Fruit fly (Drosophila melanogaster) whole organism, embryonic: ENCODE results near the gene CG6800.
A peak's percentile ranks its signal among the peaks of the same experiment; 100 is the strongest.

ENCODE experiments used
- Adf1 ChIP-seq: fragments of 200-800 bp; sonication (Bioruptor generic); IDR thresholded peaks from 2 replicates; pipeline ENCODE4 v1.3.6; 2022; ENCODE audit warnings: missing biosample characterization, missing genetic modification characterization
- Bgb ChIP-seq: fragments of 200-800 bp; sonication (Bioruptor generic); IDR thresholded peaks from 2 replicates; pipeline ENCODE4 v1.3.6; 2022; ENCODE audit warnings: missing biosample characterization, missing genetic modification characterization; ENCODE audit not compliant: partially characterized antibody
- CG10321 ChIP-seq: fragments of 200-800 bp; sonication (Bioruptor generic); IDR thresholded peaks from 2 replicates; pipeline ENCODE4 v1.3.6; 2022; ENCODE audit warnings: missing biosample characterization, missing genetic modification characterization
- CG12659 ChIP-seq: fragments of 200-800 bp; sonication (Bioruptor generic); optimal IDR thresholded peaks from 3 replicates; lab custom pipeline; 2017; ENCODE audit warnings: mild to moderate bottlenecking, missing biosample characterization, missing genetic modification reagents, missing genetic modification characterization
- CG13296 ChIP-seq: fragments of 200-800 bp; sonication (Bioruptor generic); optimal IDR thresholded peaks from 3 replicates; lab custom pipeline; 2018; ENCODE audit warnings: missing biosample characterization, mild to moderate bottlenecking, missing genetic modification characterization
- CG15514 ChIP-seq: fragments of 200-800 bp; sonication (Bioruptor generic); optimal IDR thresholded peaks from 3 replicates; lab custom pipeline; 2017; ENCODE audit warnings: missing biosample characterization, missing genetic modification characterization, mild to moderate bottlenecking, moderate library complexity, missing genetic modification reagents
- CG1832 ChIP-seq: fragments of 200-800 bp; sonication (Bioruptor generic); optimal IDR thresholded peaks from 2 replicates; lab custom pipeline; 2017; ENCODE audit warnings: missing biosample characterization, mild to moderate bottlenecking, missing genetic modification characterization, inconsistent platforms
- CG18599 ChIP-seq: fragments of 200-800 bp; sonication (Bioruptor generic); optimal IDR thresholded peaks from 3 replicates; lab custom pipeline; 2017; ENCODE audit warnings: missing biosample characterization, missing genetic modification characterization, mild to moderate bottlenecking, moderate library complexity, missing genetic modification reagents
- CG2120 ChIP-seq: fragments of 200-800 bp; sonication (Bioruptor generic); optimal IDR thresholded peaks from 3 replicates; lab custom pipeline; 2016; ENCODE audit warnings: missing biosample characterization, missing genetic modification characterization
- CG2678 ChIP-seq: fragments of 200-800 bp; sonication (Bioruptor generic); optimal IDR thresholded peaks from 3 replicates; lab custom pipeline; 2019; ENCODE audit warnings: missing biosample characterization, mild to moderate bottlenecking, missing genetic modification characterization, moderate library complexity
- CG2712 ChIP-seq: fragments of 200-800 bp; optimal IDR thresholded peaks from 3 replicates; lab custom pipeline; 2019; ENCODE audit warnings: missing biosample characterization, mild to moderate bottlenecking, missing genetic modification characterization, moderate library complexity
- CG2875 ChIP-seq: fragments of 200-800 bp; sonication (Bioruptor generic); optimal IDR thresholded peaks from 2 replicates; lab custom pipeline; 2017; ENCODE audit warnings: missing biosample characterization, mild to moderate bottlenecking, missing genetic modification characterization, missing genetic modification reagents
- CG30403 ChIP-seq: fragments of 200-800 bp; sonication (Bioruptor generic); optimal IDR thresholded peaks from 3 replicates; lab custom pipeline; 2016; ENCODE audit warnings: missing biosample characterization, missing genetic modification characterization
- CG31388 ChIP-seq: fragments of 200-800 bp; sonication (Bioruptor generic); optimal IDR thresholded peaks from 2 replicates; lab custom pipeline; 2016; ENCODE audit warnings: missing biosample characterization, missing genetic modification characterization
- CG42726 ChIP-seq: fragments of 200-800 bp; sonication (Bioruptor generic); IDR thresholded peaks from 2 replicates; pipeline ENCODE4 v1.3.6; 2022; ENCODE audit warnings: missing biosample characterization, missing genetic modification characterization; ENCODE audit not compliant: partially characterized antibody
- CG7372 ChIP-seq: fragments of 200-800 bp; sonication (Bioruptor generic); IDR thresholded peaks from 2 replicates; pipeline ENCODE4 v1.3.6; 2022; ENCODE audit warnings: missing biosample characterization, missing genetic modification characterization
- CG7839 ChIP-seq: fragments of 200-800 bp; sonication (Bioruptor generic); optimal IDR thresholded peaks from 3 replicates; lab custom pipeline; 2018; ENCODE audit warnings: missing biosample characterization, mild to moderate bottlenecking, missing genetic modification characterization, moderate library complexity
- ERR ChIP-seq: fragments of 200-800 bp; sonication (Bioruptor generic); optimal IDR thresholded peaks from 2 replicates; lab custom pipeline; 2016; ENCODE audit warnings: missing biosample characterization, missing genetic modification characterization
- Fer3 ChIP-seq: fragments of 200-800 bp; sonication (Bioruptor generic); optimal IDR thresholded peaks from 2 replicates; lab custom pipeline; 2018; ENCODE audit warnings: missing biosample characterization, mild to moderate bottlenecking, missing genetic modification characterization, moderate library complexity
- H2.0 ChIP-seq: fragments of 200-800 bp; sonication (Bioruptor generic); IDR thresholded peaks from 2 replicates; pipeline ENCODE4 v1.3.6; 2022; ENCODE audit warnings: missing biosample characterization, missing genetic modification characterization
- HLH3B ChIP-seq: fragments of 200-800 bp; sonication (Bioruptor generic); IDR thresholded peaks from 2 replicates; pipeline ENCODE4 v1.3.6; 2022; ENCODE audit warnings: missing biosample characterization, missing genetic modification characterization
- HLH54F ChIP-seq: fragments of 200-800 bp; sonication (Bioruptor generic); optimal IDR thresholded peaks from 3 replicates; lab custom pipeline; 2016; ENCODE audit warnings: missing biosample characterization, missing genetic modification characterization
- Hand ChIP-seq: fragments of 200-800 bp; sonication (Bioruptor generic); optimal IDR thresholded peaks from 2 replicates; lab custom pipeline; 2017; ENCODE audit warnings: mild to moderate bottlenecking, missing biosample characterization, missing genetic modification reagents, missing genetic modification characterization
- Hr51 ChIP-seq, 2 experiments: fragments of 200-800 bp; sonication (Bioruptor generic); optimal IDR thresholded peaks; 2 replicates in 1 of 2; 3 replicates in 1 of 2; lab custom pipeline; 2016 to 2018; ENCODE audit warnings: missing biosample characterization in 2 of 2, missing genetic modification characterization in 2 of 2, mild to moderate bottlenecking in 1 of 2, moderate library complexity in 1 of 2
- Hsf ChIP-seq: fragments of 200-800 bp; sonication (Bioruptor generic); optimal IDR thresholded peaks from 3 replicates; lab custom pipeline; 2016; ENCODE audit warnings: missing biosample characterization, missing genetic modification characterization
- Med ChIP-seq: fragments of 200-800 bp; sonication (Bioruptor generic); peaks from one replicate; lab custom pipeline; 2016; ENCODE audit warnings: missing biosample characterization, missing genetic modification characterization, mild to moderate bottlenecking, inconsistent platforms, moderate library complexity
- Nf-YC ChIP-seq: fragments of 200-800 bp; optimal IDR thresholded peaks from 3 replicates; lab custom pipeline; 2019; ENCODE audit warnings: missing biosample characterization, mild to moderate bottlenecking, missing genetic modification characterization, moderate library complexity
- NfI ChIP-seq: fragments of 200-800 bp; sonication (Bioruptor generic); optimal IDR thresholded peaks from 3 replicates; lab custom pipeline; 2018; ENCODE audit warnings: missing biosample characterization, mild to moderate bottlenecking, missing genetic modification characterization, moderate library complexity
- Ptx1 ChIP-seq: fragments of 200-800 bp; sonication (Bioruptor generic); IDR thresholded peaks from 2 replicates; pipeline ENCODE4 v1.3.6; 2022; ENCODE audit warnings: missing biosample characterization, missing genetic modification characterization
- Rfx ChIP-seq: fragments of 200-800 bp; sonication (Bioruptor generic); IDR thresholded peaks from 2 replicates; pipeline ENCODE4 v1.3.6; 2022; ENCODE audit warnings: missing biosample characterization, missing genetic modification characterization
- Six4 ChIP-seq: fragments of 200-800 bp; sonication (Bioruptor generic); optimal IDR thresholded peaks from 2 replicates; lab custom pipeline; 2016; ENCODE audit warnings: missing biosample characterization, missing genetic modification characterization
- Trl ChIP-seq, 3 experiments: fragments of >200 bp in 2 of 3; fragments of 200-800 bp in 1 of 3; sonication (Bioruptor generic) in 1 of 3; optimal IDR thresholded peaks; 2 replicates in 1 of 3; 3 replicates in 2 of 3; lab custom pipeline; 2016 to 2017; ENCODE audit warnings: missing biosample characterization in 1 of 3, missing genetic modification characterization in 1 of 3
- amos ChIP-seq: fragments of 200-800 bp; sonication (Bioruptor generic); IDR thresholded peaks from 2 replicates; pipeline ENCODE4 v1.3.6; 2022; ENCODE audit warnings: missing biosample characterization, missing genetic modification characterization; ENCODE audit not compliant: partially characterized antibody
- caup ChIP-seq: fragments of 200-800 bp; sonication (Bioruptor generic); optimal IDR thresholded peaks from 3 replicates; lab custom pipeline; 2017; ENCODE audit warnings: missing biosample characterization, mild to moderate bottlenecking, missing genetic modification characterization, moderate library complexity; ENCODE audit not compliant: severe bottlenecking
- chinmo ChIP-seq: fragments of 200-800 bp; sonication (Bioruptor generic); IDR thresholded peaks from 4 replicates; pipeline ENCODE4 v1.3.6; 2022; ENCODE audit warnings: missing biosample characterization, missing genetic modification characterization; ENCODE audit not compliant: partially characterized antibody
- dysf ChIP-seq: fragments of 200-800 bp; sonication (Bioruptor generic); IDR thresholded peaks from 3 replicates; pipeline ENCODE4 v1.3.6; 2022; ENCODE audit warnings: missing biosample characterization, missing genetic modification characterization
- gem ChIP-seq: fragments of 200-800 bp; sonication (Bioruptor generic); optimal IDR thresholded peaks from 2 replicates; lab custom pipeline; 2019; ENCODE audit warnings: missing biosample characterization, mild to moderate bottlenecking, missing genetic modification characterization, moderate library complexity
- hb ChIP-seq: fragments of 200-800 bp; sonication (Bioruptor generic); IDR thresholded peaks from 3 replicates; pipeline ENCODE4 v1.3.6; 2022; ENCODE audit warnings: missing biosample characterization, missing genetic modification characterization; ENCODE audit not compliant: partially characterized antibody
- pan ChIP-seq, 4 experiments: fragments of >200 bp in 3 of 4; fragments of 200-800 bp in 1 of 4; sonication (Bioruptor generic) in 1 of 4; optimal IDR thresholded peaks in 3 of 4; IDR thresholded peaks in 1 of 4; 2 replicates each; pipeline versions ENCODE4 v1.3.6 to Lab custom; 2017 to 2022; ENCODE audit warnings: missing biosample characterization in 2 of 4, missing genetic modification characterization in 2 of 4, mixed read lengths in 1 of 4
- prd ChIP-seq, 3 experiments: fragments of >200 bp in 2 of 3; fragments of 200-800 bp in 1 of 3; sonication (Bioruptor generic) in 1 of 3; optimal IDR thresholded peaks in 2 of 3; IDR thresholded peaks in 1 of 3; 2 replicates in 2 of 3; 3 replicates in 1 of 3; pipeline versions ENCODE4 v1.3.6 to Lab custom; 2017 to 2022; ENCODE audit warnings: missing biosample characterization in 1 of 3, missing genetic modification characterization in 1 of 3
- row ChIP-seq: fragments of 200-800 bp; sonication (Bioruptor generic); IDR thresholded peaks from 3 replicates; pipeline ENCODE4 v1.3.6; 2022; ENCODE audit warnings: missing biosample characterization, missing genetic modification characterization
- sd ChIP-seq: fragments of 200-800 bp; sonication (Bioruptor generic); optimal IDR thresholded peaks from 3 replicates; lab custom pipeline; 2018; ENCODE audit warnings: missing biosample characterization, mild to moderate bottlenecking, missing genetic modification characterization, moderate library complexity
- slbo ChIP-seq: fragments of 200-800 bp; sonication (Bioruptor generic); IDR thresholded peaks from 2 replicates; pipeline ENCODE4 v1.3.6; 2022; ENCODE audit warnings: missing biosample characterization, missing genetic modification characterization
- tio ChIP-seq: fragments of 200-800 bp; sonication (Bioruptor generic); optimal IDR thresholded peaks from 2 replicates; lab custom pipeline; 2017; ENCODE audit warnings: missing biosample characterization, missing genetic modification characterization, inconsistent platforms
- tll ChIP-seq, 2 experiments: fragments of 200-800 bp in 1 of 2; fragments of >200 bp in 1 of 2; sonication (Bioruptor generic) in 1 of 2; optimal IDR thresholded peaks; 2 replicates each; lab custom pipeline; 2017 to 2019; ENCODE audit warnings: missing biosample characterization in 2 of 2, missing genetic modification characterization in 2 of 2, mild to moderate bottlenecking in 1 of 2, moderate library complexity in 1 of 2

CG6800 gene

dm6 chr3R:21808622-21809347 is 32.8 kb downstream of the CG6800 start (continued):
- TF ChIP-seq slbo (GFP tag; lab: Robert Waterston, UW) (no peak), CG2120 (GFP tag; lab: Kevin White, UChicago) (peak; percentile 50), sd (peak; percentile 59), Rfx (GFP tag; lab: Robert Waterston, UW) (0 out of 2 replicates have a peak, but pooled peaks have one; percentile 16), CG7372 (GFP tag; lab: Robert Waterston, UW) (0 out of 2 replicates have a peak, but pooled peaks have one; percentile 18), pan (optimal IDR thresholded peaks at IDR 0.05; lab: Kevin White, UChicago) (no peak), pan (GFP tag; optimal IDR thresholded peaks at IDR 0.05 in 1 of 2, IDR thresholded peaks at IDR 0.05 in 1 of 2) (peak in 1 of 2 experiments; percentile 24), tio (GFP tag; lab: Kevin White, UChicago) (peak; percentile 11), caup (GFP tag; lab: Kevin White, UChicago) (no peak), Bgb (GFP tag; lab: Robert Waterston, UW) (peak; percentile 36; the same call in 1 of the 2 replicates), amos (GFP tag; lab: Robert Waterston, UW) (no peak), CG2712 (peak; percentile 24), CG7839 (tag; lab: Kevin White, UChicago) (peak; percentile 33), gem (peak; percentile 48), CG2875 (GFP tag; lab: Kevin White, UChicago) (no peak), H2.0 (no peak), CG1832 (GFP tag; lab: Kevin White, UChicago) (peak; percentile 64), CG15514 (GFP tag; lab: Kevin White, UChicago) (peak; percentile 10), Med (GFP tag; lab: Kevin White, UChicago) (peak; percentile 57), dysf (GFP tag; lab: Robert Waterston, UW) (0 out of 3 replicates have a peak, but pooled peaks have one; percentile 26), Six4 (GFP tag; lab: Kevin White, UChicago) (no peak), NfI (GFP tag; lab: Kevin White, UChicago) (no peak), CG30403 (GFP tag; lab: Kevin White, UChicago) (peak; percentile 30), Ptx1 (GFP tag; lab: Robert Waterston, UW) (0 out of 2 replicates have a peak, but pooled peaks have one; percentile 8), prd (optimal IDR thresholded peaks at IDR 0.05; lab: Kevin White, UChicago) (no peak), prd (GFP tag; IDR thresholded peaks at IDR 0.05; lab: Robert Waterston, UW) (no peak), CG10321 (peak; percentile 87), CG12659 (peak; percentile 4), hb (GFP tag; lab: Robert Waterston, UW) (no peak), CG18599 (peak; percentile 70), CG42726 (no peak), HLH3B (GFP tag; lab: Robert Waterston, UW) (no peak), Fer3 (tag; lab: Kevin White, UChicago) (peak; percentile 4), Hand (peak; percentile 31), Trl (optimal IDR thresholded peaks at IDR 0.05; lab: Kevin White, UChicago) (peak; percentile 57 to 64), Trl (GFP tag; optimal IDR thresholded peaks at IDR 0.05; lab: Kevin White, UChicago) (no peak), Hsf (GFP tag; lab: Kevin White, UChicago) (peak; percentile 6), Adf1 (GFP tag; lab: Robert Waterston, UW) (peak; percentile 88), HLH54F (peak; percentile 22), ERR (GFP tag; lab: Kevin White, UChicago) (no peak), CG2678 (tag; lab: Kevin White, UChicago) (peak; percentile 54), Nf-YC (peak; percentile 28), tll (GFP tag; optimal IDR thresholded peaks at IDR 0.05; lab: Kevin White, UChicago) (peak in 1 of 2 experiments; percentile 47), Hr51 (GFP tag; optimal IDR thresholded peaks at IDR 0.05; lab: Kevin White, UChicago) (peak in 1 of 2 experiments; percentile 35), row (GFP tag; lab: Robert Waterston, UW) (peak; percentile 46), CG13296 (GFP tag; lab: Kevin White, UChicago) (peak; percentile 30), chinmo (0 out of 4 replicates have a peak, but pooled peaks have one; percentile 10), CG31388 (GFP tag; lab: Kevin White, UChicago) (no peak)
